Fruit fly (Drosophila melanogaster): ENCODE measurements around the gene Smg6.

Smg6 gene

dm6 chr3R:24983537-24984501 lies 49.4 kb downstream of the Smg6 start, which contains the start of gene tnc (continued):
- TF ChIP-seq ash1 (GFP tag; optimal IDR thresholded peaks at IDR 0.05) (no peak), nom (GFP tag; optimal IDR thresholded peaks at IDR 0.05) (peak; percentile 11), gro (GFP tag; optimal IDR thresholded peaks at IDR 0.05) (no peak), CG9932 (GFP tag; IDR thresholded peaks at IDR 0.05) (peak; percentile 35; the same call in 1 of the 2 replicates), CG15601 (tag; optimal IDR thresholded peaks at IDR 0.05) (peak; percentile 27), gsb (GFP tag; IDR thresholded peaks at IDR 0.05) (no peak), Mad (GFP tag; optimal IDR thresholded peaks at IDR 0.05) (no peak), Nf-YA (GFP tag; IDR thresholded peaks at IDR 0.05) (no peak), h (optimal IDR thresholded peaks at IDR 0.05) (no peak), sr (GFP tag; IDR thresholded peaks at IDR 0.05) (no peak), CG7745 (tag; optimal IDR thresholded peaks at IDR 0.05) (no peak), CG11085 (GFP tag; IDR thresholded peaks at IDR 0.05) (no peak), CG14667 (GFP tag; IDR thresholded peaks at IDR 0.05) (no peak), CG6272 (GFP tag; IDR thresholded peaks at IDR 0.05) (no peak), CG18619 (GFP tag; optimal IDR thresholded peaks at IDR 0.05) (peak; percentile 49), Bteb2 (GFP tag; optimal IDR thresholded peaks at IDR 0.05) (no peak), CoRest (tag; optimal IDR thresholded peaks at IDR 0.05) (peak; percentile 73), CG15696 (tag; optimal IDR thresholded peaks at IDR 0.05) (peak; percentile 19), CG32532 (GFP tag; IDR thresholded peaks at IDR 0.05) (peak; percentile 21; the same call in 1 of the 2 replicates), cg (GFP tag; optimal IDR thresholded peaks at IDR 0.05) (no peak), CG10979 (tag; optimal IDR thresholded peaks at IDR 0.05) (peak; percentile 56), CG1792 (GFP tag; optimal IDR thresholded peaks at IDR 0.05) (no peak), sisA (GFP tag; IDR thresholded peaks at IDR 0.05) (peak; percentile 44), Nf-YB (GFP tag; optimal IDR thresholded peaks at IDR 0.05) (peak; percentile 11), sob (GFP tag; IDR thresholded peaks at IDR 0.05) (no peak), bbx (GFP tag; IDR thresholded peaks at IDR 0.05; ENCODE audit: partially characterized antibody) (no peak), Antp (GFP tag; optimal IDR thresholded peaks at IDR 0.05) (no peak), Jarid2 (GFP tag; optimal IDR thresholded peaks at IDR 0.05) (peak; percentile 17), D (optimal IDR thresholded peaks at IDR 0.05) (no peak), D (GFP tag; optimal IDR thresholded peaks at IDR 0.05) (peak; percentile 37), CG15269 (tag; optimal IDR thresholded peaks at IDR 0.05) (peak; percentile 66), kni (GFP tag; optimal IDR thresholded peaks at IDR 0.05) (no peak), Hr3 (GFP tag; optimal IDR thresholded peaks at IDR 0.05) (peak; percentile 44), nerfin-1 (tag; optimal IDR thresholded peaks at IDR 0.05) (peak; percentile 38), CG13424 (tag; optimal IDR thresholded peaks at IDR 0.05) (peak; percentile 66), Ada2b (GFP tag; IDR thresholded peaks at IDR 0.05) (peak; percentile 11; the same call in 1 of the 2 replicates), CG12744 (GFP tag; optimal IDR thresholded peaks at IDR 0.05) (no peak), corto (GFP tag; optimal IDR thresholded peaks at IDR 0.05) (peak; percentile 9), MTF-1 (GFP tag; optimal IDR thresholded peaks at IDR 0.05; ENCODE audit: borderline replicate concordance) (no peak), otp (GFP tag; IDR thresholded peaks at IDR 0.05) (no peak), CG2120 (GFP tag; optimal IDR thresholded peaks at IDR 0.05) (peak; percentile 48), CG15514 (GFP tag; optimal IDR thresholded peaks at IDR 0.05) (peak; percentile 37), lab (GFP tag; optimal IDR thresholded peaks at IDR 0.05) (peak; percentile 75), CG18764 (GFP tag; optimal IDR thresholded peaks at IDR 0.05) (no peak), tx (GFP tag; optimal IDR thresholded peaks at IDR 0.05) (no peak), Ets97D (GFP tag; optimal IDR thresholded peaks at IDR 0.05) (no peak), sug (tag; optimal IDR thresholded peaks at IDR 0.05) (peak; percentile 32), Doc3 (GFP tag; IDR thresholded peaks at IDR 0.05; ENCODE audit: partially characterized antibody) (no peak), CG16815 (GFP tag; optimal IDR thresholded peaks at IDR 0.05) (peak; percentile 38)

Data from whole organism, embryonic.